Fruit fly (Drosophila melanogaster) whole organism, prepupa: ENCODE measurements around the gene Nrd1.

Experiments used
- CG11762 ChIP-seq: fragments of 200-800 bp; sonication (Bioruptor generic); optimal IDR thresholded peaks from 3 replicates; lab custom pipeline; 2016; ENCODE audit warnings: missing biosample characterization, missing genetic modification characterization; ENCODE audit not compliant: insufficient read depth
- CG11902 ChIP-seq: fragments of 200-800 bp; sonication (Bioruptor generic); optimal IDR thresholded peaks from 3 replicates; lab custom pipeline; 2016; ENCODE audit warnings: missing biosample characterization, missing genetic modification characterization
- CG15336 ChIP-seq: fragments of 200-800 bp; sonication (Bioruptor generic); IDR thresholded peaks from 2 replicates; pipeline ENCODE4 v1.3.6; 2022; ENCODE audit warnings: missing biosample characterization, missing genetic modification characterization
- CG16779 ChIP-seq: fragments of 200-800 bp; sonication (Bioruptor generic); optimal IDR thresholded peaks from 3 replicates; lab custom pipeline; 2017; ENCODE audit warnings: missing biosample characterization, mild to moderate bottlenecking, missing genetic modification characterization
- CG3032 ChIP-seq: fragments of 200-800 bp; optimal IDR thresholded peaks from 2 replicates; lab custom pipeline; 2019; ENCODE audit warnings: missing biosample characterization, mild to moderate bottlenecking, missing genetic modification characterization, moderate library complexity
- CG31627 ChIP-seq: fragments of 200-800 bp; sonication (Bioruptor generic); optimal IDR thresholded peaks from 3 replicates; lab custom pipeline; 2016; ENCODE audit warnings: missing biosample characterization, missing genetic modification characterization
- CG32006 ChIP-seq: fragments of 200-800 bp; sonication (Bioruptor generic); optimal IDR thresholded peaks from 3 replicates; lab custom pipeline; 2017; ENCODE audit warnings: missing biosample characterization, mild to moderate bottlenecking, missing genetic modification characterization
- CG34406 ChIP-seq: fragments of 200-800 bp; sonication (Bioruptor generic); optimal IDR thresholded peaks from 3 replicates; lab custom pipeline; 2016; ENCODE audit warnings: missing biosample characterization, missing genetic modification characterization
- CG4318 ChIP-seq: fragments of 200-800 bp; sonication (Bioruptor generic); optimal IDR thresholded peaks from 3 replicates; lab custom pipeline; 2017; ENCODE audit warnings: missing biosample characterization, mild to moderate bottlenecking, missing genetic modification characterization
- CG6163 ChIP-seq: fragments of 200-800 bp; sonication (Bioruptor generic); IDR thresholded peaks from 3 replicates; pipeline ENCODE4 v1.3.6; 2022; ENCODE audit warnings: missing biosample characterization, missing genetic modification characterization
- CG6276 ChIP-seq: fragments of 200-800 bp; sonication (Bioruptor generic); optimal IDR thresholded peaks from 2 replicates; lab custom pipeline; 2017; ENCODE audit warnings: missing biosample characterization, mild to moderate bottlenecking, missing genetic modification characterization
- CG6792 ChIP-seq: fragments of 200-800 bp; sonication (Bioruptor generic); optimal IDR thresholded peaks from 3 replicates; lab custom pipeline; 2016; ENCODE audit warnings: missing biosample characterization, missing genetic modification characterization
- CG6808 ChIP-seq: fragments of 200-800 bp; sonication (Bioruptor generic); optimal IDR thresholded peaks from 3 replicates; lab custom pipeline; 2017; ENCODE audit warnings: missing biosample characterization, missing genetic modification characterization, mild to moderate bottlenecking, moderate library complexity, missing genetic modification reagents
- CG6854 ChIP-seq: fragments of 200-800 bp; sonication (Bioruptor generic); optimal IDR thresholded peaks from 2 replicates; lab custom pipeline; 2017; ENCODE audit warnings: missing biosample characterization, mild to moderate bottlenecking, missing genetic modification characterization
- CG7368 ChIP-seq: fragments of 200-800 bp; sonication (Bioruptor generic); optimal IDR thresholded peaks from 3 replicates; lab custom pipeline; 2016; ENCODE audit warnings: missing biosample characterization, missing genetic modification characterization
- CG8119 ChIP-seq: fragments of 200-800 bp; sonication (Bioruptor generic); IDR thresholded peaks from 3 replicates; pipeline ENCODE4 v1.3.6; 2022; ENCODE audit warnings: missing biosample characterization, missing genetic modification characterization
- CG8632 ChIP-seq: fragments of 200-800 bp; sonication (Bioruptor generic); optimal IDR thresholded peaks from 3 replicates; lab custom pipeline; 2016; ENCODE audit warnings: missing biosample characterization, missing genetic modification characterization
- CG9139 ChIP-seq: fragments of 200-800 bp; sonication (Bioruptor generic); optimal IDR thresholded peaks from 3 replicates; lab custom pipeline; 2017; ENCODE audit warnings: missing biosample characterization, mild to moderate bottlenecking, missing genetic modification characterization
- Eip78C ChIP-seq: fragments of 200-800 bp; sonication (Bioruptor generic); peaks from one replicate; lab custom pipeline; 2016; ENCODE audit warnings: missing biosample characterization, missing genetic modification characterization
- Eip93F ChIP-seq: fragments of 200-800 bp; sonication (Bioruptor generic); optimal IDR thresholded peaks from 2 replicates; lab custom pipeline; 2016; ENCODE audit warnings: missing biosample characterization, mild to moderate bottlenecking, missing genetic modification characterization
- Ets96B ChIP-seq: fragments of 200-800 bp; optimal IDR thresholded peaks from 2 replicates; lab custom pipeline; 2019; ENCODE audit warnings: missing biosample characterization, mild to moderate bottlenecking, missing genetic modification characterization, moderate library complexity
- Gug ChIP-seq: fragments of 200-800 bp; sonication (Bioruptor generic); IDR thresholded peaks from 2 replicates; pipeline ENCODE4 v1.3.6; 2022; ENCODE audit warnings: missing biosample characterization, missing genetic modification characterization
- Lpt ChIP-seq: fragments of 200-800 bp; sonication (Bioruptor generic); optimal IDR thresholded peaks from 3 replicates; lab custom pipeline; 2016; ENCODE audit warnings: missing biosample characterization, missing genetic modification characterization
- Met ChIP-seq: fragments of 200-800 bp; sonication (Bioruptor generic); optimal IDR thresholded peaks from 3 replicates; lab custom pipeline; 2016; ENCODE audit warnings: missing biosample characterization, missing genetic modification characterization
- OdsH ChIP-seq: fragments of 200-800 bp; sonication (Bioruptor generic); optimal IDR thresholded peaks from 3 replicates; lab custom pipeline; 2016; ENCODE audit warnings: missing biosample characterization, missing genetic modification characterization
- Smox ChIP-seq: fragments of 200-800 bp; sonication (Bioruptor generic); optimal IDR thresholded peaks from 3 replicates; lab custom pipeline; 2016; ENCODE audit warnings: missing biosample characterization, missing genetic modification characterization
- Sox102F ChIP-seq: fragments of 200-800 bp; sonication (Bioruptor generic); optimal IDR thresholded peaks from 2 replicates; lab custom pipeline; 2016; ENCODE audit warnings: missing biosample characterization, mild to moderate bottlenecking, missing genetic modification characterization
- Sox14 ChIP-seq: fragments of 200-800 bp; sonication (Bioruptor generic); optimal IDR thresholded peaks from 3 replicates; lab custom pipeline; 2016; ENCODE audit warnings: missing biosample characterization, missing genetic modification characterization
- acj6 ChIP-seq: fragments of 200-800 bp; sonication (Bioruptor generic); optimal IDR thresholded peaks from 3 replicates; lab custom pipeline; 2016; ENCODE audit warnings: missing biosample characterization, missing genetic modification characterization
- dac ChIP-seq: fragments of 200-800 bp; sonication (Bioruptor generic); optimal IDR thresholded peaks from 2 replicates; lab custom pipeline; 2017; ENCODE audit warnings: missing biosample characterization, mild to moderate bottlenecking, missing genetic modification characterization
- dsx ChIP-seq: fragments of 200-800 bp; optimal IDR thresholded peaks from 3 replicates; lab custom pipeline; 2019; ENCODE audit warnings: missing biosample characterization, mild to moderate bottlenecking, missing genetic modification characterization, moderate library complexity; ENCODE audit not compliant: poor library complexity, severe bottlenecking
- eg ChIP-seq: fragments of 200-800 bp; sonication (Bioruptor generic); IDR thresholded peaks from 3 replicates; pipeline ENCODE4 v1.3.6; 2022; ENCODE audit warnings: missing biosample characterization, missing genetic modification characterization
- esn ChIP-seq: fragments of 200-800 bp; sonication (Bioruptor generic); optimal IDR thresholded peaks from 2 replicates; lab custom pipeline; 2016; ENCODE audit warnings: missing biosample characterization, mild to moderate bottlenecking, missing genetic modification characterization, moderate library complexity
- fd59A ChIP-seq: fragments of 200-800 bp; sonication (Bioruptor generic); optimal IDR thresholded peaks from 2 replicates; lab custom pipeline; 2017; ENCODE audit warnings: missing biosample characterization, mild to moderate bottlenecking, missing genetic modification characterization, missing genetic modification reagents
- fd85E ChIP-seq: fragments of 200-800 bp; sonication (Bioruptor generic); optimal IDR thresholded peaks from 3 replicates; lab custom pipeline; 2016; ENCODE audit warnings: missing biosample characterization, missing genetic modification characterization
- fkh ChIP-seq: fragments of 200-800 bp; sonication (Bioruptor generic); optimal IDR thresholded peaks from 3 replicates; lab custom pipeline; 2017; ENCODE audit warnings: missing biosample characterization, mild to moderate bottlenecking, missing genetic modification characterization, moderate library complexity
- lz ChIP-seq: fragments of 200-800 bp; sonication (Bioruptor generic); optimal IDR thresholded peaks from 3 replicates; lab custom pipeline; 2016; ENCODE audit warnings: missing biosample characterization, missing genetic modification characterization
- pdm3 ChIP-seq: fragments of 200-800 bp; sonication (Bioruptor generic); optimal IDR thresholded peaks from 3 replicates; lab custom pipeline; 2016; ENCODE audit warnings: missing biosample characterization, missing genetic modification characterization
- salr ChIP-seq, 2 experiments: fragments of 200-800 bp; sonication (Bioruptor generic); optimal IDR thresholded peaks; 3 replicates each; lab custom pipeline; 2016 to 2018; ENCODE audit warnings: missing biosample characterization in 2 of 2, missing genetic modification characterization in 2 of 2, mild to moderate bottlenecking in 1 of 2
- spab ChIP-seq: fragments of 200-800 bp; sonication (Bioruptor generic); optimal IDR thresholded peaks from 2 replicates; lab custom pipeline; 2017; ENCODE audit warnings: missing biosample characterization, mild to moderate bottlenecking, missing genetic modification characterization, missing genetic modification reagents
- ss ChIP-seq, 2 experiments: fragments of 200-800 bp; sonication (Bioruptor generic); optimal IDR thresholded peaks; 2 replicates in 1 of 2; 3 replicates in 1 of 2; lab custom pipeline; 2017 to 2018; ENCODE audit warnings: mild to moderate bottlenecking in 2 of 2, missing biosample characterization in 2 of 2, missing genetic modification characterization in 2 of 2, moderate library complexity in 1 of 2
- svp ChIP-seq: fragments of 200-800 bp; sonication (Bioruptor generic); peaks from one replicate; lab custom pipeline; 2016; ENCODE audit warnings: missing biosample characterization, missing genetic modification characterization
- topi ChIP-seq: fragments of 200-800 bp; sonication (Bioruptor generic); optimal IDR thresholded peaks from 3 replicates; lab custom pipeline; 2016; ENCODE audit warnings: missing biosample characterization, missing genetic modification characterization
- vri ChIP-seq: fragments of 200-800 bp; sonication (Bioruptor generic); optimal IDR thresholded peaks from 3 replicates; lab custom pipeline; 2016; ENCODE audit warnings: missing biosample characterization, mild to moderate bottlenecking, missing genetic modification characterization

The Nrd1 gene

dm6 chrX:11818047-11818766 is 50.5 kb downstream of the Nrd1 start (continued):
- peak; percentile 67 to 91 for TF ChIP-seq salr (GFP tag; optimal IDR thresholded peaks at IDR 0.05; lab: Kevin White, UChicago)
- peak; percentile 96 for TF ChIP-seq CG6163 (GFP tag; lab: Robert Waterston, UW)
- TF ChIP-seq CG7368 = peak; percentile 93
- peak; percentile 77 for TF ChIP-seq spab (GFP tag; lab: Kevin White, UChicago)
- TF ChIP-seq topi (GFP tag; lab: Kevin White, UChicago) = peak; percentile 93
- TF ChIP-seq acj6 (GFP tag; lab: Kevin White, UChicago) = peak; percentile 93
- TF ChIP-seq dsx = peak; percentile 85
- TF ChIP-seq CG6792 (GFP tag; lab: Kevin White, UChicago) = peak; percentile 92
- peak; percentile 83 for TF ChIP-seq fd59A (GFP tag; lab: Kevin White, UChicago)
- TF ChIP-seq Eip93F (GFP tag; lab: Kevin White, UChicago) = peak; percentile 60
- peak; percentile 66 for TF ChIP-seq fd85E (GFP tag; lab: Kevin White, UChicago)
- TF ChIP-seq CG3032 (tag; lab: Kevin White, UChicago) = peak; percentile 82
- TF ChIP-seq CG11762 (GFP tag; lab: Kevin White, UChicago) = peak; percentile 94
- TF ChIP-seq CG4318 (GFP tag; lab: Kevin White, UChicago) = peak; percentile 95
- peak; percentile 95 for TF ChIP-seq pdm3 (GFP tag; lab: Kevin White, UChicago)
- TF ChIP-seq OdsH (GFP tag; lab: Kevin White, UChicago) = peak; percentile 95
- peak; percentile 90 for TF ChIP-seq CG34406
- peak; percentile 89 for TF ChIP-seq CG31627 (GFP tag; lab: Kevin White, UChicago)
- peak; percentile 94 for TF ChIP-seq lz (GFP tag; lab: Kevin White, UChicago)
- TF ChIP-seq CG6808 (GFP tag; lab: Kevin White, UChicago) = peak; percentile 77
- TF ChIP-seq vri (GFP tag; lab: Kevin White, UChicago) = peak; percentile 92
- TF ChIP-seq ss (GFP tag; optimal IDR thresholded peaks at IDR 0.05; lab: Kevin White, UChicago) = peak; percentile 70 to 83
- peak; percentile 94 for TF ChIP-seq Sox102F (GFP tag; lab: Kevin White, UChicago)
- TF ChIP-seq Gug (GFP tag; lab: Robert Waterston, UW) = peak; percentile 95

dm6 chrX:11817183-11817972 is 51.3 kb downstream of the Nrd1 start:
- TF ChIP-seq CG6808 (GFP tag; lab: Kevin White, UChicago) = peak; percentile 47
- no peak for TF ChIP-seq Lpt (GFP tag; lab: Kevin White, UChicago)
- TF ChIP-seq Eip93F (GFP tag; lab: Kevin White, UChicago) = no peak
- peak; percentile 2 for TF ChIP-seq CG16779 (tag; lab: Kevin White, UChicago)
- peak; percentile 18 for TF ChIP-seq CG8632 (GFP tag; lab: Kevin White, UChicago)
- peak; percentile 12 for TF ChIP-seq Ets96B (tag; lab: Kevin White, UChicago)
- TF ChIP-seq eg (GFP tag; lab: Robert Waterston, UW) = peak; percentile 39; the same call in 1 of the 3 replicates
- no peak for TF ChIP-seq CG15336 (GFP tag; lab: Robert Waterston, UW)
- no peak for TF ChIP-seq esn
- no peak for TF ChIP-seq CG7368
- TF ChIP-seq CG11902 = no peak
- no peak for TF ChIP-seq CG32006 (GFP tag; lab: Kevin White, UChicago)
- peak; percentile 26 for TF ChIP-seq CG6854
- TF ChIP-seq dsx = peak; percentile 14
- TF ChIP-seq CG31627 (GFP tag; lab: Kevin White, UChicago) = no peak
- TF ChIP-seq fkh = peak; percentile 52
- peak; percentile 23; the same call in 2 of the 3 replicates for TF ChIP-seq CG8119 (GFP tag; lab: Robert Waterston, UW)
- TF ChIP-seq lz (GFP tag; lab: Kevin White, UChicago) = no peak
- peak; percentile 23 for TF ChIP-seq svp
- no peak for TF ChIP-seq Eip78C (GFP tag; lab: Kevin White, UChicago)
- TF ChIP-seq Sox14 = no peak
- peak; percentile 6 to 41 for TF ChIP-seq ss (GFP tag; optimal IDR thresholded peaks at IDR 0.05; lab: Kevin White, UChicago)
- TF ChIP-seq topi (GFP tag; lab: Kevin White, UChicago) = no peak
- no peak for TF ChIP-seq fd85E (GFP tag; lab: Kevin White, UChicago)
- no peak for TF ChIP-seq Smox
- peak; percentile 15 for TF ChIP-seq vri (GFP tag; lab: Kevin White, UChicago)
- TF ChIP-seq Met (GFP tag; lab: Kevin White, UChicago) = no peak
- TF ChIP-seq CG6276 (GFP tag; lab: Kevin White, UChicago) = no peak
- no peak for TF ChIP-seq dac (GFP tag; lab: Kevin White, UChicago)
- TF ChIP-seq CG9139 = peak; percentile 4
- TF ChIP-seq CG6792 (GFP tag; lab: Kevin White, UChicago) = no peak
- TF ChIP-seq acj6 (GFP tag; lab: Kevin White, UChicago) = no peak
- peak; percentile 79 for TF ChIP-seq CG6163 (GFP tag; lab: Robert Waterston, UW)
